Fruit fly (Drosophila melanogaster) whole organism, embryonic: ENCODE results near the gene bib.

Experiments
- Atf-2 ChIP-seq: fragments of 200-800 bp; sonication (Bioruptor generic); optimal IDR thresholded peaks from 2 replicates; lab custom pipeline; 2016; ENCODE audit warnings: missing biosample characterization, missing genetic modification characterization
- Atf6 ChIP-seq: fragments of 200-800 bp; sonication (Bioruptor generic); IDR thresholded peaks from 2 replicates; pipeline ENCODE4 v1.3.6; 2022; ENCODE audit warnings: missing biosample characterization, missing genetic modification characterization
- BtbVII ChIP-seq: fragments of 200-800 bp; sonication (Bioruptor generic); optimal IDR thresholded peaks from 3 replicates; lab custom pipeline; 2017; ENCODE audit warnings: missing biosample characterization, mild to moderate bottlenecking, missing genetic modification characterization
- CG10267 ChIP-seq: fragments of 200-800 bp; sonication (Bioruptor generic); optimal IDR thresholded peaks from 2 replicates; lab custom pipeline; 2018; ENCODE audit warnings: missing biosample characterization, mild to moderate bottlenecking, missing genetic modification characterization, moderate library complexity
- CG12071 ChIP-seq: fragments of 200-800 bp; sonication (Bioruptor generic); optimal IDR thresholded peaks from 3 replicates; lab custom pipeline; 2018; ENCODE audit warnings: missing biosample characterization, mild to moderate bottlenecking, missing genetic modification characterization
- CG12219 ChIP-seq: fragments of 200-800 bp; sonication (Bioruptor generic); optimal IDR thresholded peaks from 3 replicates; lab custom pipeline; 2018; ENCODE audit warnings: missing biosample characterization, mild to moderate bottlenecking, missing genetic modification characterization
- CG13894 ChIP-seq: fragments of 200-800 bp; sonication (Bioruptor generic); optimal IDR thresholded peaks from 3 replicates; lab custom pipeline; 2018; ENCODE audit warnings: missing biosample characterization, mild to moderate bottlenecking, missing genetic modification characterization, moderate library complexity
- CG15011 ChIP-seq: fragments of 200-800 bp; sonication (Bioruptor generic); optimal IDR thresholded peaks from 3 replicates; lab custom pipeline; 2018; ENCODE audit warnings: missing biosample characterization, mild to moderate bottlenecking, missing genetic modification characterization
- CG15073 ChIP-seq: fragments of 200-800 bp; sonication (Bioruptor generic); optimal IDR thresholded peaks from 2 replicates; lab custom pipeline; 2016; ENCODE audit warnings: missing biosample characterization, missing genetic modification characterization
- CG15696 ChIP-seq: fragments of 200-800 bp; sonication (Bioruptor generic); optimal IDR thresholded peaks from 2 replicates; lab custom pipeline; 2019; ENCODE audit warnings: missing biosample characterization, mild to moderate bottlenecking, missing genetic modification characterization, moderate library complexity
- CG1602 ChIP-seq: fragments of 200-800 bp; sonication (Bioruptor generic); optimal IDR thresholded peaks from 3 replicates; lab custom pipeline; 2016; ENCODE audit warnings: missing biosample characterization, missing genetic modification characterization
- CG1603 ChIP-seq: fragments of 200-800 bp; sonication (Bioruptor generic); optimal IDR thresholded peaks from 2 replicates; lab custom pipeline; 2019; ENCODE audit warnings: missing biosample characterization, mild to moderate bottlenecking, missing genetic modification characterization, moderate library complexity
- CG16779 ChIP-seq: fragments of 200-800 bp; sonication (Bioruptor generic); IDR thresholded peaks from 2 replicates; pipeline ENCODE4 v1.3.6; 2022; ENCODE audit warnings: missing biosample characterization, missing genetic modification characterization
- CG17385 ChIP-seq: fragments of 200-800 bp; sonication (Bioruptor generic); optimal IDR thresholded peaks from 3 replicates; lab custom pipeline; 2018; ENCODE audit warnings: missing biosample characterization, mild to moderate bottlenecking, missing genetic modification characterization
- CG18619 ChIP-seq: fragments of 200-800 bp; sonication (Bioruptor generic); optimal IDR thresholded peaks from 3 replicates; lab custom pipeline; 2017; ENCODE audit warnings: missing biosample characterization, mild to moderate bottlenecking, missing genetic modification characterization
- CG2116 ChIP-seq: fragments of 200-800 bp; sonication (Bioruptor generic); optimal IDR thresholded peaks from 3 replicates; lab custom pipeline; 2018; ENCODE audit warnings: missing biosample characterization, mild to moderate bottlenecking, missing genetic modification characterization
- CG2875 ChIP-seq: fragments of 200-800 bp; sonication (Bioruptor generic); optimal IDR thresholded peaks from 2 replicates; lab custom pipeline; 2017; ENCODE audit warnings: missing biosample characterization, mild to moderate bottlenecking, missing genetic modification characterization, missing genetic modification reagents
- CG33557 ChIP-seq: fragments of 200-800 bp; sonication (Bioruptor generic); optimal IDR thresholded peaks from 2 replicates; lab custom pipeline; 2019; ENCODE audit warnings: missing biosample characterization, mild to moderate bottlenecking, missing genetic modification characterization, moderate library complexity
- CG4328 ChIP-seq: fragments of 200-800 bp; sonication (Bioruptor generic); optimal IDR thresholded peaks from 3 replicates; lab custom pipeline; 2017; ENCODE audit warnings: missing biosample characterization, missing genetic modification reagents, missing genetic modification characterization
- CG5953 ChIP-seq: fragments of 200-800 bp; sonication (Bioruptor generic); IDR thresholded peaks from 2 replicates; pipeline ENCODE4 v1.3.6; 2022; ENCODE audit warnings: missing biosample characterization, missing genetic modification characterization
- CG6689 ChIP-seq: fragments of 200-800 bp; sonication (Bioruptor generic); IDR thresholded peaks from 2 replicates; pipeline ENCODE4 v1.3.6; 2022; ENCODE audit warnings: missing biosample characterization, missing genetic modification characterization
- CG7372 ChIP-seq: fragments of 200-800 bp; sonication (Bioruptor generic); IDR thresholded peaks from 2 replicates; pipeline ENCODE4 v1.3.6; 2022; ENCODE audit warnings: missing biosample characterization, missing genetic modification characterization
- CG8290 ChIP-seq, 3 experiments: fragments of 200-800 bp; sonication (Bioruptor generic); optimal IDR thresholded peaks; 2 replicates each; lab custom pipeline; 2016 to 2019; ENCODE audit warnings: missing biosample characterization in 3 of 3, missing genetic modification characterization in 3 of 3, mild to moderate bottlenecking in 2 of 3, moderate library complexity in 1 of 3
- D19B ChIP-seq: fragments of 200-800 bp; sonication (Bioruptor generic); optimal IDR thresholded peaks from 2 replicates; lab custom pipeline; 2017; ENCODE audit warnings: missing biosample characterization, mild to moderate bottlenecking, missing genetic modification characterization
- Fer3 ChIP-seq: fragments of 200-800 bp; sonication (Bioruptor generic); optimal IDR thresholded peaks from 2 replicates; lab custom pipeline; 2018; ENCODE audit warnings: missing biosample characterization, mild to moderate bottlenecking, missing genetic modification characterization, moderate library complexity
- Neu2 ChIP-seq: fragments of 200-800 bp; sonication (Bioruptor generic); optimal IDR thresholded peaks from 3 replicates; lab custom pipeline; 2016; ENCODE audit warnings: missing biosample characterization, missing genetic modification characterization, borderline replicate concordance
- Nf-YC ChIP-seq: fragments of 200-800 bp; optimal IDR thresholded peaks from 3 replicates; lab custom pipeline; 2019; ENCODE audit warnings: missing biosample characterization, mild to moderate bottlenecking, missing genetic modification characterization, moderate library complexity
- Oaz ChIP-seq: fragments of 200-800 bp; sonication (Bioruptor generic); IDR thresholded peaks from 2 replicates; pipeline ENCODE4 v1.3.6; 2022; ENCODE audit warnings: missing biosample characterization, missing genetic modification characterization
- Oli ChIP-seq: fragments of 200-800 bp; sonication (Bioruptor generic); optimal IDR thresholded peaks from 2 replicates; lab custom pipeline; 2018; ENCODE audit warnings: missing biosample characterization, mild to moderate bottlenecking, missing genetic modification characterization, moderate library complexity
- Spps ChIP-seq: fragments of 200-800 bp; sonication (Bioruptor generic); optimal IDR thresholded peaks from 2 replicates; lab custom pipeline; 2018; ENCODE audit warnings: missing biosample characterization, mild to moderate bottlenecking, missing genetic modification characterization
- Taf1 ChIP-seq: fragments of 200-800 bp; sonication (Bioruptor generic); IDR thresholded peaks from 2 replicates; pipeline ENCODE4 v1.3.6; 2022; ENCODE audit warnings: missing biosample characterization, missing genetic modification characterization
- YL-1 ChIP-seq: fragments of 200-800 bp; sonication (Bioruptor generic); optimal IDR thresholded peaks from 3 replicates; lab custom pipeline; 2017; ENCODE audit warnings: missing biosample characterization, mild to moderate bottlenecking, missing genetic modification characterization
- aop ChIP-seq: fragments of 200-800 bp; sonication (Bioruptor generic); IDR thresholded peaks from 2 replicates; pipeline ENCODE4 v1.3.6; 2022; ENCODE audit warnings: missing biosample characterization, missing genetic modification characterization
- bab2 ChIP-seq: fragments of 200-800 bp; sonication (Bioruptor generic); optimal IDR thresholded peaks from 2 replicates; lab custom pipeline; 2016; ENCODE audit warnings: missing biosample characterization, missing genetic modification characterization
- chinmo ChIP-seq: fragments of 200-800 bp; sonication (Bioruptor generic); IDR thresholded peaks from 4 replicates; pipeline ENCODE4 v1.3.6; 2022; ENCODE audit warnings: missing biosample characterization, missing genetic modification characterization; ENCODE audit not compliant: partially characterized antibody
- dysf ChIP-seq: fragments of 200-800 bp; sonication (Bioruptor generic); IDR thresholded peaks from 3 replicates; pipeline ENCODE4 v1.3.6; 2022; ENCODE audit warnings: missing biosample characterization, missing genetic modification characterization
- fd64A ChIP-seq: fragments of 200-800 bp; sonication (Bioruptor generic); optimal IDR thresholded peaks from 3 replicates; lab custom pipeline; 2018; ENCODE audit warnings: missing biosample characterization, mild to moderate bottlenecking, missing genetic modification characterization
- lmd ChIP-seq: fragments of 200-800 bp; sonication (Bioruptor generic); IDR thresholded peaks from 2 replicates; pipeline ENCODE4 v1.3.6; 2022; ENCODE audit warnings: missing biosample characterization, missing genetic modification characterization
- nau ChIP-seq: fragments of 200-800 bp; sonication (Bioruptor generic); optimal IDR thresholded peaks from 3 replicates; lab custom pipeline; 2017; ENCODE audit warnings: missing biosample characterization, mild to moderate bottlenecking, missing genetic modification characterization, missing genetic modification reagents
- onecut ChIP-seq: fragments of 200-800 bp; sonication (Bioruptor generic); IDR thresholded peaks from 2 replicates; pipeline ENCODE4 v1.3.6; 2022; ENCODE audit warnings: missing biosample characterization, missing genetic modification characterization
- pfk ChIP-seq: fragments of 200-800 bp; sonication (Bioruptor generic); optimal IDR thresholded peaks from 2 replicates; lab custom pipeline; 2018; ENCODE audit warnings: missing biosample characterization, mild to moderate bottlenecking, missing genetic modification characterization, moderate library complexity
- sc ChIP-seq, 3 experiments: fragments of >200 bp in 2 of 3; fragments of 200-800 bp in 1 of 3; sonication (Bioruptor generic) in 1 of 3; optimal IDR thresholded peaks; 2 replicates in 2 of 3; 3 replicates in 1 of 3; lab custom pipeline; 2017; ENCODE audit warnings: mild to moderate bottlenecking in 1 of 3, missing biosample characterization in 1 of 3, missing genetic modification characterization in 1 of 3, missing genetic modification reagents in 1 of 3
- sqz ChIP-seq: fragments of 200-800 bp; sonication (Bioruptor generic); optimal IDR thresholded peaks from 3 replicates; lab custom pipeline; 2018; ENCODE audit warnings: missing biosample characterization, mild to moderate bottlenecking, missing genetic modification characterization
- toy ChIP-seq: fragments of 200-800 bp; sonication (Bioruptor generic); IDR thresholded peaks from 2 replicates; pipeline ENCODE4 v1.3.6; 2022; ENCODE audit warnings: missing biosample characterization, missing genetic modification characterization
- vnd ChIP-seq: fragments of 200-800 bp; sonication (Bioruptor generic); IDR thresholded peaks from 3 replicates; pipeline ENCODE4 v1.3.6; 2022; ENCODE audit warnings: missing biosample characterization, missing genetic modification characterization; ENCODE audit not compliant: partially characterized antibody
- zen2 ChIP-seq: fragments of 200-800 bp; sonication (Bioruptor generic); IDR thresholded peaks from 3 replicates; pipeline ENCODE4 v1.3.6; 2022; ENCODE audit warnings: missing biosample characterization, missing genetic modification characterization; ENCODE audit not compliant: partially characterized antibody
- zfh2 ChIP-seq: fragments of 200-800 bp; sonication (Bioruptor generic); optimal IDR thresholded peaks from 2 replicates; lab custom pipeline; 2016; ENCODE audit warnings: missing biosample characterization, missing genetic modification characterization

Gene bib

DNA sequence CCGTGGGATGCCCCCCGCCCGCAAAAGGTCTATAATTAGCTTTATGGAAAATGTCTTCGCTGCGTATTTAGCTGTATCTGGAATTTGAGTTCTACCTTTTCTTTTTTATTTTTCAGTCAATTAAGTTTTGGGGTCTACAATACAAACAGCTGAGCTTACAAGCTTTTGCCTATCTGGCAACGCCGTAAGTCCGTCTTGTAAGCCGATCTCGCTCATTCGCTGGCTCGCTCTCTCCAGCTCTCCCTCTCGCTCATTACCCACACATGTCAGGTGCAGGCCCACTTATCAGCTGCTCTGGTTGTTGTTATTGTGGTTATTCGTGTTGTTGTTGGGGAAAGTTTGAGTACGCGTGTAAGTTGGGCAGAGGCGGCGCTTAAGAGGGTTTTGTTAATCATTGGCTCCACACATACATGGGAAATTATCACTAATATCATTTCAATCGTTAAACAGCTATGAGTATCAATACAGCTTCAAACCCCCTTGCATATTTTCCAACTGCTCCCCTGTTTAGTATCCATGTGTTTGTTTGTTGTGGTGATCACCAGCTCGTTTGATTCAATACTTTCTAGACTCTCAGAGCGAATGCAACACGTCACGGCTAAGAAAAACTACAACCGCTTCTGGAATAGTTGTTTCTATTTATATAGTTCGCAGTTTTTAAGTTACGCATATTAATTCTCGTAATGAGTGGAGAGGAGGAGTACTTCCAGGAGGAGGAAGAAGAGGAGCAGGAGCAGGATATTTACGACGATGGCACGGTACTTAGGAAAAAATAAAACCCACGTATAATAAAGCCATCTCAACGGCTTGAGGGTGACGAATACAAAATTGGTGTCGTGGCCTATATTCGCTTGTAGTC, 25.6 kb downstream of the bib start (continued):
- TF ChIP-seq BtbVII (GFP tag; lab: Kevin White, UChicago) (peak; percentile 95), CG16779 (peak; percentile 95), zen2 (GFP tag; lab: Robert Waterston, UW) (0 out of 3 replicates have a peak, but pooled peaks have one; percentile 49), CG33557 (peak; percentile 94), Oaz (GFP tag; lab: Robert Waterston, UW) (peak; percentile 95), chinmo (GFP tag; lab: Robert Waterston, UW) (peak; percentile 92; the same call in 3 of the 4 replicates), Nf-YC (tag; lab: Kevin White, UChicago) (peak; percentile 84), CG1602 (GFP tag; lab: Kevin White, UChicago) (peak; percentile 96), D19B (GFP tag; lab: Kevin White, UChicago) (peak; percentile 91), dysf (GFP tag; lab: Robert Waterston, UW) (peak; percentile 98), pfk (GFP tag; lab: Kevin White, UChicago) (peak; percentile 35), CG8290 (GFP tag; optimal IDR thresholded peaks at IDR 0.05; lab: Kevin White, UChicago) (peak; percentile 91), CG8290 (tag; optimal IDR thresholded peaks at IDR 0.05; lab: Kevin White, UChicago) (peak in 1 of 2 experiments; percentile 100), Neu2 (peak; percentile 80), sqz (peak; percentile 88), CG13894 (no peak), CG17385 (GFP tag; lab: Kevin White, UChicago) (peak; percentile 93), sc (optimal IDR thresholded peaks at IDR 0.05; lab: Kevin White, UChicago) (no peak), sc (GFP tag; optimal IDR thresholded peaks at IDR 0.05; lab: Kevin White, UChicago) (peak; percentile 85), CG10267 (tag; lab: Kevin White, UChicago) (peak; percentile 88), zfh2 (peak; percentile 99), CG15011 (GFP tag; lab: Kevin White, UChicago) (peak; percentile 92), onecut (GFP tag; lab: Robert Waterston, UW) (peak; percentile 95), CG4328 (GFP tag; lab: Kevin White, UChicago) (peak; percentile 92), CG12219 (peak; percentile 97), aop (GFP tag; lab: Robert Waterston, UW) (peak; percentile 94), Oli (tag; lab: Kevin White, UChicago) (peak; percentile 95), Atf-2 (peak; percentile 97), fd64A (peak; percentile 94), CG5953 (peak; percentile 92), toy (GFP tag; lab: Robert Waterston, UW) (peak; percentile 95), CG2875 (peak; percentile 90), Atf6 (peak; percentile 97), CG12071 (GFP tag; lab: Kevin White, UChicago) (peak; percentile 97), CG18619 (GFP tag; lab: Kevin White, UChicago) (peak; percentile 96), lmd (GFP tag; lab: Robert Waterston, UW) (peak; percentile 98), CG7372 (GFP tag; lab: Robert Waterston, UW) (peak; percentile 97), Spps (tag; lab: Kevin White, UChicago) (peak; percentile 89), nau (peak; percentile 92), CG1603 (tag; lab: Kevin White, UChicago) (peak; percentile 98), vnd (no peak), Taf1 (peak; percentile 97), CG2116 (GFP tag; lab: Kevin White, UChicago) (peak; percentile 62), YL-1 (GFP tag; lab: Kevin White, UChicago) (peak; percentile 75), bab2 (GFP tag; lab: Kevin White, UChicago) (peak; percentile 99), Fer3 (peak; percentile 97), CG15073 (GFP tag; lab: Kevin White, UChicago) (peak; percentile 62), CG15696 (tag; lab: Kevin White, UChicago) (peak; percentile 90), CG6689 (GFP tag; lab: Robert Waterston, UW) (peak; percentile 94)
